Worm (Caenorhabditis elegans): ENCODE results near the gene C03B1.3.

The C03B1.3 gene

ce11 chrX:6334602-6335001 is 31.2 kb upstream of the C03B1.3 start:
- TF ChIP-seq zfh-2 (GFP tag; conservative IDR thresholded peaks at IDR 0.05), result peak; percentile 78
- no peak for TF ChIP-seq rpc-1 (optimal IDR thresholded peaks at IDR 0.05)
- TF ChIP-seq rpc-1 (tag; optimal IDR thresholded peaks at IDR 0.05), result no peak
- peak; percentile 29; the same call in 1 of the 2 replicates for TF ChIP-seq B0336.3 (GFP tag; IDR thresholded peaks at IDR 0.05)
- TF ChIP-seq ets-4 (GFP tag; optimal IDR thresholded peaks at IDR 0.05), result no peak
- TF ChIP-seq tbx-9 (tag; optimal IDR thresholded peaks at IDR 0.05; ENCODE audit: borderline replicate concordance), result no peak
- peak; percentile 16 for TF ChIP-seq ceh-79 (tag; optimal IDR thresholded peaks at IDR 0.05)
- TF ChIP-seq lin-26 (GFP tag; IDR thresholded peaks at IDR 0.05), result 0 out of 2 replicates have a peak, but pooled peaks have one; percentile 20
- TF ChIP-seq ztf-6 (GFP tag; IDR thresholded peaks at IDR 0.05), result no peak
- peak; percentile 58; the same call in 1 of the 2 replicates for TF ChIP-seq egrh-3 (GFP tag; IDR thresholded peaks at IDR 0.05)
- no peak for TF ChIP-seq dox-1 (GFP tag; IDR thresholded peaks at IDR 0.05)

ce11 chrX:6337338-6337737 is 28.5 kb upstream of the C03B1.3 start:
- no peak for TF ChIP-seq hmg-1.2 (GFP tag; IDR thresholded peaks at IDR 0.05)
- TF ChIP-seq nhr-80 (tag; optimal IDR thresholded peaks at IDR 0.05), result no peak
- TF ChIP-seq dpff-1 (tag; optimal IDR thresholded peaks at IDR 0.05), result no peak
- no peak for TF ChIP-seq ceh-100 (GFP tag; IDR thresholded peaks at IDR 0.05)
- TF ChIP-seq lin-40 (tag; optimal IDR thresholded peaks at IDR 0.05), result no peak
- no peak for TF ChIP-seq B0019.2 (GFP tag; conservative IDR thresholded peaks at IDR 0.05)
- TF ChIP-seq aptf-2 (GFP tag; conservative IDR thresholded peaks at IDR 0.05), result no peak
- TF ChIP-seq lir-1 (GFP tag; conservative IDR thresholded peaks at IDR 0.05), result no peak
- no peak for TF ChIP-seq let-607 (tag; optimal IDR thresholded peaks at IDR 0.05)
- TF ChIP-seq nhr-90 (tag; optimal IDR thresholded peaks at IDR 0.05), result no peak
- TF ChIP-seq snpc-4 (GFP tag; optimal IDR thresholded peaks at IDR 0.05), result no peak
- TF ChIP-seq snpc-4 (tag; optimal IDR thresholded peaks at IDR 0.05), result no peak
- TF ChIP-seq chd-7 (tag; optimal IDR thresholded peaks at IDR 0.05), result no peak
- no peak for TF ChIP-seq lsy-27 (tag; optimal IDR thresholded peaks at IDR 0.05; ENCODE audit: borderline replicate concordance, insufficient read depth)
- no peak for TF ChIP-seq ceh-27 (GFP tag; optimal IDR thresholded peaks at IDR 0.05)
- TF ChIP-seq ceh-40 (GFP tag; IDR thresholded peaks at IDR 0.05), result no peak
- TF ChIP-seq F49E8.2 (tag; optimal IDR thresholded peaks at IDR 0.05; ENCODE audit: insufficient read depth), result no peak
- TF ChIP-seq ekl-4 (GFP tag; IDR thresholded peaks at IDR 0.05), result no peak

- no peak for TF ChIP-seq ets-4 (GFP tag; optimal IDR thresholded peaks at IDR 0.05)
- TF ChIP-seq mcd-1 (GFP tag; IDR thresholded peaks at IDR 0.05), result no peak
- no peak for TF ChIP-seq sea-2 (GFP tag; IDR thresholded peaks at IDR 0.05)
- no peak for TF ChIP-seq F10E7.11 (tag; optimal IDR thresholded peaks at IDR 0.05)
- TF ChIP-seq F52B5.7 (tag; optimal IDR thresholded peaks at IDR 0.05), result no peak
- TF ChIP-seq aptf-2 (GFP tag; conservative IDR thresholded peaks at IDR 0.05), result no peak
- TF ChIP-seq ztf-6 (GFP tag; IDR thresholded peaks at IDR 0.05), result no peak
- TF ChIP-seq xnd-1 (tag; optimal IDR thresholded peaks at IDR 0.05), result no peak
- TF ChIP-seq let-607 (tag; optimal IDR thresholded peaks at IDR 0.05), result no peak
- no peak for TF ChIP-seq nhr-90 (tag; optimal IDR thresholded peaks at IDR 0.05)
- TF ChIP-seq zim-3 (tag; optimal IDR thresholded peaks at IDR 0.05), result no peak
- TF ChIP-seq B0261.1 (tag; optimal IDR thresholded peaks at IDR 0.05), result no peak
- no peak for TF ChIP-seq ztf-18 (tag; optimal IDR thresholded peaks at IDR 0.05)
- no peak for TF ChIP-seq lin-26 (GFP tag; IDR thresholded peaks at IDR 0.05)
- no peak for TF ChIP-seq B0035.1 (tag; optimal IDR thresholded peaks at IDR 0.05)
- TF ChIP-seq cebp-1 (GFP tag; IDR thresholded peaks at IDR 0.05), result no peak
- TF ChIP-seq cebp-1 (tag; optimal IDR thresholded peaks at IDR 0.05), result no peak
- TF ChIP-seq ztf-3 (GFP tag; optimal IDR thresholded peaks at IDR 0.05), result no peak
- no peak for TF ChIP-seq egl-44 (GFP tag; IDR thresholded peaks at IDR 0.05)
Observed at ce11 chrX:6337951-6338350, 27.9 kb upstream of the C03B1.3 start, which contains the start of gene C03B1.13. Gene C03B1.13, minus strand, starts transcription at chrX:6338051.
